Worm (Caenorhabditis elegans): Measurements from ENCODE around the gene C06A1.3.

- no peak for TF ChIP-seq ceh-30 (tag; optimal IDR thresholded peaks at IDR 0.05)
- TF ChIP-seq pha-4 (tag; optimal IDR thresholded peaks at IDR 0.05) = no peak
- TF ChIP-seq rnt-1 (tag; optimal IDR thresholded peaks at IDR 0.05) = no peak
- no peak for TF ChIP-seq ztf-16 (tag; optimal IDR thresholded peaks at IDR 0.05)
- TF ChIP-seq ceh-19 (GFP tag; optimal IDR thresholded peaks at IDR 0.05) = no peak
- no peak for TF ChIP-seq ama-1 (optimal IDR thresholded peaks at IDR 0.05)
- no peak for TF ChIP-seq F13H6.1 (tag; optimal IDR thresholded peaks at IDR 0.05)
- no peak for TF ChIP-seq ceh-24 (tag; optimal IDR thresholded peaks at IDR 0.05)
- TF ChIP-seq unc-3 (GFP tag; conservative IDR thresholded peaks at IDR 0.05) = no peak
- no peak for TF ChIP-seq unc-3 (tag; optimal IDR thresholded peaks at IDR 0.05)
- TF ChIP-seq pag-3 (tag; optimal IDR thresholded peaks at IDR 0.05; ENCODE audit: borderline replicate concordance) = no peak
- TF ChIP-seq che-1 (tag; optimal IDR thresholded peaks at IDR 0.05) = no peak
Observed at ce11 chrII:10531604-10532003, 40.5 kb upstream of the C06A1.3 start.

Data from whole organism, late embryonic.